Worm (Caenorhabditis elegans): ENCODE data around the gene ccdc-55.

Gene ccdc-55

DNA sequence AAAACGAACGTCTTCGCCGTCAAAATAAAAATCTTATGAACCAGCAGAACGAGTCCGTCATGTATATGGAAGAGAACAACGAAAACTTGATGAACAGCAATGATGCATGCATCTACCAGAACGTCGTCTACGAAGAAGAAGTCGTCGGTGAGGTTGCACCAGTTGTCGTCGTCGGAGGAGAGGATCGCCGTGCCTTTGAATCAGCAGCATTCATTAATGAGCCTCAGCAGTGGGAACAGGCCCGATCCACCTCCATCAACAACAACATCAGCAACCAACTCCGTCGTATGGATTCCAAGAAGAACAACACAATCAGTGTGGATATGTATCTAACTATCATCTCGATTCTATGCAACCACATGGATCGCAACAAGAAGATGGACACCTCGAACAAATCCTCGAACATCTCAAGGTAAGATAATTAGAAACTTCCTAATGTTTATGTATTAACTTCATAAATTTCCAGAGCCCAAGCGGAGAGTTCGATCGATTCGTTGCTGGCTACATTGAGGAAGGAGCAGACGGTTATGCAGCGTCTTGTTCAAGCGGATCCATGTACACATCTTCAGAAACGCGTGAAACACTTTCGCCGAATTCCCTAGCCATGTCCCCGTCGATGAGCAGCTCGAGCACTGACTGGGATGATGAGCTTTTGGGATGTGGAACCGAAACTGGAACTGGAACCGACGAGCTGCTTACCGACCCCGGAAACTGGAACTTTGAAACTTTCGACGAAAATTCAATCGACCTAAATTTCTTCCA lies 26.0 kb upstream of the ccdc-55 start:
- no peak for TF ChIP-seq med-1 (GFP tag; optimal IDR thresholded peaks at IDR 0.05; ENCODE audit: insufficient read depth)
- TF ChIP-seq flt-1 (GFP tag; IDR thresholded peaks at IDR 0.05), result no peak
- TF ChIP-seq ztf-29 (GFP tag; IDR thresholded peaks at IDR 0.05), result no peak

DNA sequence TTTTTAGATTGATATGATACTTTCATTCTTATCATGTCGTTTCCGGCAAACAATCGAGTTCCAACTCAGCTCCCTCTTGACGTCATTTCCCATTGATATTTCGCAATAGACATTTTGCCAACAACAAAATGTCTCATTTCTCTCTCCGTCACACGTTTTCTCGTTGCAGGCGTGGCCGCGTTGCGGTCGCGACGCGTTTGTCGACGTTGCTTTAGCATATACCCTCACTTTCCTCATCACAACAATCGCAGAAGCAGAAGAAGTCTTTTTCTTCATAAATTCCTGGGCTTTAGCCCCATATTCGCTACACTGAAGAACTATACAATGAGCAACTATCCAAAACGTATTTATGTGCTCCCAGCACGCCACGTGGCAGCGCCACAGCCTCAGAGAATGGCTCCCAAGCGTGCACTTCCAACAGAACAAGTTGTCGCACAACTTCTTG lies 25.1 kb upstream of the ccdc-55 start, which contains the start of gene xbp-1:
TSS of gene xbp-1 (plus strand) at position 151 of the 445 bp plus-strand sequence.
- TF ChIP-seq ztf-29 (GFP tag; IDR thresholded peaks at IDR 0.05), result 0 out of 2 replicates have a peak, but pooled peaks have one; percentile 45
- TF ChIP-seq flt-1 (GFP tag; IDR thresholded peaks at IDR 0.05), result peak; percentile 66
- peak; percentile 41; the same call in 1 of the 2 replicates for TF ChIP-seq ztf-23 (GFP tag; IDR thresholded peaks at IDR 0.05)
- no peak for TF ChIP-seq klf-2 (GFP tag; conservative IDR thresholded peaks at IDR 0.05)
- peak; percentile 45 for TF ChIP-seq cog-1 (tag; optimal IDR thresholded peaks at IDR 0.05)

DNA sequence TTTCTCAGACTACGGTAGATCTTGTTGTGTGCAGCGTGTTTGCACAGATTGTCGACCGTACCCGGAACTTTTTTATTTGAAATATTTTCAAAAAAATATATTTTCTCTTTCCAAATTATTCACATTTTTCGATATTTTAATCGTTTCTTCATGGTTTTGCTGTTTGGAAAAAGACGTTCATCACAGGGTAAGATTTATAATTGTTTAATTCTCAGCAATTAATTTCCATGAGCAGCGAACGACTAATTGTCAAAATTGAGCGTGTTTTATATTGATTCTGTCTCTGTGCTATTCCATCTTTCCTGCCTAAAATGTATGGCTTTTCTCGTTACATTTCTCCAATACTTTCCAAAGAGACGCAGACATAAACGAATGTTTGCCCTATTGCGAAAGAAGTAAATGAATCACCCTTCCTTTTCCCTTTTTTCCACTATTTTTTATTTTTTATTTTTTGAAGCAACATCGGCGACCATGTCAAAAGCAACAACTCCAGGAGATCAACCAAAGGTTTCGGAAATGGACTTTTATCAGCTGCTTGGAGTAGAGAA lies 22.6 kb upstream of the ccdc-55 start, which contains the start of gene dnj-16:
TSS of gene dnj-16 (plus strand) at position 51 of the 548 bp plus-strand sequence.
- TF ChIP-seq tab-1 (GFP tag; IDR thresholded peaks at IDR 0.05) (no peak), flt-1 (GFP tag; IDR thresholded peaks at IDR 0.05) (no peak), klf-2 (GFP tag; conservative IDR thresholded peaks at IDR 0.05) (no peak), ref-1 (GFP tag; conservative IDR thresholded peaks at IDR 0.05) (no peak), T22C8.4 (GFP tag; IDR thresholded peaks at IDR 0.05) (no peak), med-1 (GFP tag; optimal IDR thresholded peaks at IDR 0.05; ENCODE audit: insufficient read depth) (no peak), ztf-29 (GFP tag; IDR thresholded peaks at IDR 0.05) (no peak), cog-1 (tag; optimal IDR thresholded peaks at IDR 0.05) (no peak), ztf-23 (GFP tag; IDR thresholded peaks at IDR 0.05) (no peak)

DNA sequence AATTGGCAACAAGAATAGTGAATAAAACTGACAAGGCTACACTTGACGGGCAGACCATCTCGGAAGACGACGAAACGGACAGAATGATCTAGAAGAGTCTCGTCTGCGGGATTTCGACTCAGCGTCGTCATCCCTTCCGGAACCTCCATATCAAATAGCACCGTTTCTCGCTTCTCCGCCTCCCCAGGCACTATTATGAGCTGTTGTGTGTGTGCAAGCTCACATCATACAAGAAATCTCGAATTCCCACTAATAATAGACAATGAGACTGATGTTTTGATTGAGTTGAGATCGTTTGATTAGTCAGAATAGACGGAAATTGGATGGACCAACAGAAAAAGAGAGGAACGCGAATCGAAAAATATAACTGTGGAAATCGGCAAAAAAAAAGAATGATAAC lies 21.7 kb upstream of the ccdc-55 start, which contains the start of gene spp-28:
TSS of gene spp-28 (minus strand) at position 101 of the 400 bp plus-strand sequence.
- TF ChIP-seq cog-1 (tag; optimal IDR thresholded peaks at IDR 0.05) (no peak), T22C8.4 (GFP tag; IDR thresholded peaks at IDR 0.05) (no peak), klf-2 (GFP tag; conservative IDR thresholded peaks at IDR 0.05) (no peak), tab-1 (GFP tag; IDR thresholded peaks at IDR 0.05) (no peak), ref-1 (GFP tag; conservative IDR thresholded peaks at IDR 0.05) (no peak), flt-1 (GFP tag; IDR thresholded peaks at IDR 0.05) (no peak), ztf-29 (GFP tag; IDR thresholded peaks at IDR 0.05) (no peak), med-1 (GFP tag; optimal IDR thresholded peaks at IDR 0.05; ENCODE audit: insufficient read depth) (no peak), ztf-23 (GFP tag; IDR thresholded peaks at IDR 0.05) (no peak)

DNA sequence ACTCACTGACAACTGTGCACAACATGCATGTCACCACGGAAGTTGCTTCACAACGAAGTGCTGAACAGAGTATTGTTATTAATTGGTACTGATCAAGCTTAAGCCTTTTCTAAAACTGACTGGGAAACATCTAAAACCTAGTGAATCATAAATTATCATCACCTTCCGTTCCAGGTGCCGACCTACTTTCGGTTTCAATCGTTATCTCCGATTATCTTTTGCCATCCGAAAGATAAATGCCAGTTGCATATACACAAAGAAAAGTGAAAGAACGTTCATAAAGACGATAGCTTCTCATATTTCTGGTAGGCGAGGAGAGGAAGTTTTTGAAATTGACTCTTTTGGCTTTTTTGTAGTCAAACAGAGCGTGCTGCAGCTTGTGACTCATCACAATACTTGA lies 21.0 kb upstream of the ccdc-55 start:
- no peak for TF ChIP-seq cog-1 (tag; optimal IDR thresholded peaks at IDR 0.05)
- TF ChIP-seq ztf-29 (GFP tag; IDR thresholded peaks at IDR 0.05), result 0 out of 2 replicates have a peak, but pooled peaks have one; percentile 37

DNA sequence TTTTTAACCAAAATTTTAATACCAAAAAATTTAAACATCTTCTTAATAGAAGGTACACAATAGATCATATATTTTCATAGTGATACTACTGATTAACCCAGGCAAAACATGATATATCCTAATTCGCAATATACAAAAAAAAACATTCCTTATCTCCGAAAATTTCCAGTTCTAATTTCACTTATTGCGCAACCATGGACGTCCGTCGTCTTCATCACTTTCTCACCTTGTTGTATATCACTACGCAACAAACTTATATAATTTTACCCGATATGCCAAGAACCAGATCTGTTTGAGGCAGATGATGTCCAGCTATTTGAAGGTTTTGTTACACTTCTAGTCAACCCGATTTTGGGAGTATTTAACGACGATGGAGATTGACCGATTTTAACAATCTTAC lies 19.3 kb upstream of the ccdc-55 start, which contains the start of gene R74.2:
TSS of gene R74.2 (plus strand) at position 316 of the 400 bp plus-strand sequence.
- TF ChIP-seq tab-1 (GFP tag; IDR thresholded peaks at IDR 0.05) (no peak), med-1 (GFP tag; optimal IDR thresholded peaks at IDR 0.05; ENCODE audit: insufficient read depth) (no peak)

DNA sequence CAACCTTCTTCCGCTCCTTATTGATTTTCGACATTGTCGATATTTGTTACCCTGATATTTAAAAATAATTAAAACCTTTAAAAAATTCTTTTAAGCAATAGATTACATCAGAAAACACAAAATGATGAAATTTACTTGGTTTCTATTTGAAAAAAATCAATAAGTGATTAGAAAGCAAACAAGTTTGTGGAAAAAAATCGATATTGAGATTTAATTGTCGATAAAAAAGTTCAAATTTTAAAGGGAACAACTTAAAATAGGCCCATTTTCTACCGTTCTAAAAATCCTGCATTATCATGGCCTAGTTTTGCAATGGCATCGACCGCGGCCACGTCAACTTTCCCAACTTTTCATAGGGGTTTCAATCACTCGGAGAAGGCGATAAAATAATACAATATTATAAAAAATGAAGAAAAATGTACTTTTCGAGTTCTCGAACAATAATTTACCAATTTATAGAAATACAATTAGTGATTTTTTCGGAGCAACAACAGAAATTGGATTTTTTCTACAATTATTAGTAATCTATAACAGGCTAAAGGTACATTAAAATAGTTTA lies 18.3 kb upstream of the ccdc-55 start, which contains the start of gene lars-1:
TSS of gene lars-1 (minus strand) at position 51 of the 559 bp plus-strand sequence.
- TF ChIP-seq ztf-23 (GFP tag; IDR thresholded peaks at IDR 0.05), result no peak
- 0 out of 2 replicates have a peak, but pooled peaks have one; percentile 19 for TF ChIP-seq T22C8.4 (GFP tag; IDR thresholded peaks at IDR 0.05)

DNA sequence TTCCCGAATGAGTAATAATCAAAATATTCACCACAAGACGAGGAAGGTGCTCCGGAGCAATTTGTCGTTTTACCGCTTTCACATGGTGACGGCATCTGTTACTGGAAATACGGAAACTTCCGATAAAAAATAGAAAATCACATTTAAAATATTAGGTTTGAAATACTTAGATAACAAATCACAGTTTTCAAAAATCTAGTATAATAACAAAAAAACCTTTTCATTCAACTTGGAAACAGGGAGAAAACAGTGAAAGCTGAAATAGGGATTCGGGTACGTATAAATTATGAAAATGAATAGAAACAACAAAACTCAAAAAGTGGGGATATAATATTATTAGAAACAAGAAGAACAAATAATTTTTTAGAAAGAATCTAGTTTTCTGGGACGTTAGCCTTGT lies 12.8 kb upstream of the ccdc-55 start, which contains the start of gene C16C10.1:
TSS of gene C16C10.1 (minus strand) at position 101 of the 400 bp plus-strand sequence.
- TF ChIP-seq ztf-29 (GFP tag; IDR thresholded peaks at IDR 0.05) (no peak), klf-2 (GFP tag; conservative IDR thresholded peaks at IDR 0.05) (no peak), tab-1 (GFP tag; IDR thresholded peaks at IDR 0.05) (no peak), ref-1 (GFP tag; conservative IDR thresholded peaks at IDR 0.05) (no peak), flt-1 (GFP tag; IDR thresholded peaks at IDR 0.05) (no peak)

DNA sequence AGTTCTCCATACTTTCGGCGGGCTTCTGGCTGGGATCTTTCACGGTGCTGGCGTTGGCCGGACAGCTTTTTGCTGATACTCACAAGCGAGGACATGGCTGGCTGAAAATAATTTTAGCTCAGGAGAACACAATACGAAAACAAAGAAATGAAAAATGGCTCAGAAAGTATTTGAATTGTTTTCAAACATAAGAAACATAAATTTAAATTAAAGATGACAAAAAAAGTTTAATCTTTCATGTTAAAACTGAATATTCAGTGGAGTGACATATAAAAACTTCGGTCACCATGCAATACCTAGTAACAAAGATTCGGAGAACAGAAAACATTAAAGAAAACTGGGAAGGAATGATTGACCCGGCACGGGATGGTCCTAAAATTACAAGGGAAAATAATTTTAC lies 10.0 kb upstream of the ccdc-55 start, which contains the start of gene C16C10.2:
TSS of gene C16C10.2 (minus strand) at position 101 of the 400 bp plus-strand sequence.
- TF ChIP-seq flt-1 (GFP tag; IDR thresholded peaks at IDR 0.05) (no peak), ref-1 (GFP tag; conservative IDR thresholded peaks at IDR 0.05) (no peak), ztf-29 (GFP tag; IDR thresholded peaks at IDR 0.05) (no peak), med-1 (GFP tag; optimal IDR thresholded peaks at IDR 0.05; ENCODE audit: insufficient read depth) (no peak), T22C8.4 (GFP tag; IDR thresholded peaks at IDR 0.05) (no peak), tab-1 (GFP tag; IDR thresholded peaks at IDR 0.05) (no peak), ztf-23 (GFP tag; IDR thresholded peaks at IDR 0.05) (no peak), cog-1 (tag; optimal IDR thresholded peaks at IDR 0.05) (no peak), klf-2 (GFP tag; conservative IDR thresholded peaks at IDR 0.05) (no peak)

DNA sequence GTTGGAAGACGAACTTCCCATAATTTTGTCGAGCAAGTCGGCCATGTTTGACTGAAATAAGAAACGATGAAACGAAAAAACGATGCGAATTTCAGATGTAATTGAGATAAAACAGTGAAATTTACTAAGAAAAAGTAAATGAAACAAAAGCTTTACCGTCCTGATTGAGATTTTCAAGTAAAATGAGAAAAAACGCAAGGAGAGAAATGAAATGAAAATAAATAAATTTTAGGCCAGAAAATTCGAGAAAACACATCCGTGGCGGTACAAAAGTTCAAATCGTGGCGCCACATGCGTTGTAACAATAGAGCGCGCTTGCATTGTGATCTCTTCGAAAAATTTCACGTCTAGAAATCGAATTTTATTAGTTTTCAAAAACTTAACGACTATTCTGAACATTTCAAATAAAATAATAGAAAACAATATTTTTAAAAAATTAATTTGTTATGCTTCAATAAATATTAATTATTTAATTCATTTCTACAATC lies 7.6 kb upstream of the ccdc-55 start, which contains the start of the genes hrde-1 and C16C10.13:
TSS of gene hrde-1 (minus strand) at position 51 of the 488 bp plus-strand sequence.
TSS of gene C16C10.13 (plus strand) at position 332 of the 488 bp plus-strand sequence.
- TF ChIP-seq flt-1 (GFP tag; IDR thresholded peaks at IDR 0.05), result no peak
- no peak for TF ChIP-seq tab-1 (GFP tag; IDR thresholded peaks at IDR 0.05)
- no peak for TF ChIP-seq med-1 (GFP tag; optimal IDR thresholded peaks at IDR 0.05; ENCODE audit: insufficient read depth)
- TF ChIP-seq klf-2 (GFP tag; conservative IDR thresholded peaks at IDR 0.05), result no peak
- TF ChIP-seq ztf-29 (GFP tag; IDR thresholded peaks at IDR 0.05), result no peak
- TF ChIP-seq T22C8.4 (GFP tag; IDR thresholded peaks at IDR 0.05), result no peak

Measured in whole organism, midembryonic.